Worm (Caenorhabditis elegans): ENCODE data around the gene gst-19.

gst-19 gene

ce11 chrII:13616000-13616399 lies 10.9 kb downstream of the gst-19 start, which contains the start of gene gst-14:
Gene gst-14, minus strand, starts transcription at chrII:13616100.
- TF ChIP-seq F44E2.7 (GFP tag; IDR thresholded peaks at IDR 0.05) (no peak), sdz-12 (GFP tag; optimal IDR thresholded peaks at IDR 0.05) (no peak), dmd-6 (GFP tag; IDR thresholded peaks at IDR 0.05) (no peak), dve-1 (tag; optimal IDR thresholded peaks at IDR 0.05; ENCODE audit: insufficient read depth) (no peak), daf-19 (GFP tag; conservative IDR thresholded peaks at IDR 0.05) (no peak), cey-2 (tag; optimal IDR thresholded peaks at IDR 0.05; ENCODE audit: borderline replicate concordance, insufficient read depth) (no peak), duxl-1 (tag; optimal IDR thresholded peaks at IDR 0.05; ENCODE audit: poor library complexity) (no peak), gei-8 (GFP tag; optimal IDR thresholded peaks at IDR 0.05) (no peak), F26F4.8 (GFP tag; conservative IDR thresholded peaks at IDR 0.05) (no peak), nhr-48 (tag; optimal IDR thresholded peaks at IDR 0.05) (no peak), attf-4 (tag; optimal IDR thresholded peaks at IDR 0.05) (no peak), D1046.2 (GFP tag; IDR thresholded peaks at IDR 0.05) (no peak), dmd-8 (GFP tag; IDR thresholded peaks at IDR 0.05) (no peak), dpl-1 (GFP tag; optimal IDR thresholded peaks at IDR 0.05) (no peak), hmg-1.1 (GFP tag; IDR thresholded peaks at IDR 0.05) (no peak), lin-39 (tag; optimal IDR thresholded peaks at IDR 0.05) (no peak), mxl-2 (GFP tag; conservative IDR thresholded peaks at IDR 0.05) (no peak), mes-2 (tag; optimal IDR thresholded peaks at IDR 0.05; ENCODE audit: poor library complexity, severe bottlenecking) (no peak)

DNA sequence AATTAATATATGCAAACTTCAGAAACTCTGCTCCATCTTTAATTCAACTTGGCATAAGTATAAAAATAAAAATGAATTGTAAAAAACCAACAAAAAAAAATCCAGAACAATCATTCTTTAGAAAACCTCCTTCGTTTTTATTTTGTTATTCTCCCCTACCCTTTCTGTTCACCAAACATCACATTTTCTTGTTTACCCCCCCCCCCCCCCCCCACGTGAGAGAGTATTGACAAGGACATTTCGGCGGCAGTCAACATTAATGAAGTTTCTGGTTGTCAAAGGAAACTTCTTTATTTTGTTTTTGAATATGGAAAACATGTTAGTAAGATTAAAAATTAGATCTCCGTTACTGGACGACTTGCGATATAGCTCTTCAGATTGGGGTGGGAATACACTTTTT lies 12.4 kb downstream of the gst-19 start:
- TF ChIP-seq mdl-1 (tag; optimal IDR thresholded peaks at IDR 0.05): peak in 1 of 2 experiments; percentile 44
- no peak for TF ChIP-seq Y75B8A.6 (GFP tag; IDR thresholded peaks at IDR 0.05)
- no peak for TF ChIP-seq daf-16 (GFP tag; optimal IDR thresholded peaks at IDR 0.05)
- TF ChIP-seq daf-16 (tag; optimal IDR thresholded peaks at IDR 0.05): peak; percentile 90
- no peak for TF ChIP-seq zag-1 (tag; optimal IDR thresholded peaks at IDR 0.05)
- no peak for TF ChIP-seq lin-29 (GFP tag; IDR thresholded peaks at IDR 0.05)
- no peak for TF ChIP-seq F37D6.2 (tag; optimal IDR thresholded peaks at IDR 0.05)
- no peak for TF ChIP-seq ceh-62 (tag; optimal IDR thresholded peaks at IDR 0.05)
- TF ChIP-seq ctbp-1 (GFP tag; IDR thresholded peaks at IDR 0.05): no peak
- TF ChIP-seq hlh-11 (tag; optimal IDR thresholded peaks at IDR 0.05): peak; percentile 62
- peak; percentile 18 for TF ChIP-seq hlh-30 (tag; optimal IDR thresholded peaks at IDR 0.05; ENCODE audit: insufficient read depth)
- no peak for TF ChIP-seq nhr-237 (tag; optimal IDR thresholded peaks at IDR 0.05)
- no peak for TF ChIP-seq nhr-41 (GFP tag; IDR thresholded peaks at IDR 0.05)

DNA sequence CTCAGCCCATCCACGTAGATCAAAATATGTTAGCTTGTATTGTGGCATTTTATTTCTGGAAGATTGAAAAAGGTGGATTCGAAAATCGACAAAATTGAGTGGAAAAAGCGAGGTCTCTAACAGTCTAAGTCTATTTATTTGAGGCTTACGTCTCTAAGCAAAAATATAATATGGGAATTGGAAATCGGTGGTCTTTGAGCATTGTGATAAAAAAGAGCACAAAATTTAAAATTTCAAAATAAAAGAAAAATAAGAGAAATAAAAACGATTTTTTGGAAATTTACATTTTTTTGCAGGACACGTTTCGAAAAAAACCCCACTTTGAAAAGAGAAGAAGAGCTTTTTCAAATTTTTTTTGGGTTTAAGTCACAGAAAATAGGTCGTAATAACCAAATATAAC lies 13.8 kb downstream of the gst-19 start, which contains the start of gene gst-15:
Gene gst-15, minus strand, starts transcription at position 101 of the 400 bp plus-strand sequence.
- TF ChIP-seq F37D6.2 (tag; optimal IDR thresholded peaks at IDR 0.05): no peak
- no peak for TF ChIP-seq daf-19 (GFP tag; conservative IDR thresholded peaks at IDR 0.05)
- no peak for TF ChIP-seq snpc-1.2 (GFP tag; IDR thresholded peaks at IDR 0.05)
- no peak for TF ChIP-seq mdt-29 (GFP tag; IDR thresholded peaks at IDR 0.05)
- TF ChIP-seq lin-39 (tag; optimal IDR thresholded peaks at IDR 0.05): no peak
- no peak for TF ChIP-seq jun-1 (tag; optimal IDR thresholded peaks at IDR 0.05)
- TF ChIP-seq D1046.2 (GFP tag; IDR thresholded peaks at IDR 0.05): no peak
- TF ChIP-seq hif-1 (tag; optimal IDR thresholded peaks at IDR 0.05): no peak
- TF ChIP-seq nhr-10 (tag; optimal IDR thresholded peaks at IDR 0.05): no peak

DNA sequence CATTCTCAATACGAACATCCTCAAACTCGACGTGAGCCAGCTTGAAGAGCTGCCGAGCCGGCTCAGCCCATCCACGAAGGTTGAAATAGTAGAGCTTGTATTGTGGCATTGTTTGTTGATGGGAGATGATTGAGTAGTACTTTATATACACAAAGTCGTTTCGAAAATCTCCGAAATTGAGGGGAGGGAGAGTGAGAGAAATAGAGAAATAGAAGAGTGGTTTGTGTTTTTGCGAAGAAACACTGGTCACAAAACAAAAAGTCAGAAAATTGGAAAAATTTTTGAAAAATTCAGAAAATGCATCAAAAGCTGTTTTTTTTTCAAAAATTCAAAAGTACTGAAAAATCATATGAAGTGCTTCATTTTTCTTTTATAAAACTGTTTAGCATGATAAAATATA lies 15.8 kb downstream of the gst-19 start, which contains the start of gene gst-24:
Gene gst-24, minus strand, starts transcription at position 181 of the 400 bp plus-strand sequence.
- no peak for TF ChIP-seq daf-16 (GFP tag; optimal IDR thresholded peaks at IDR 0.05)
- TF ChIP-seq daf-16 (tag; optimal IDR thresholded peaks at IDR 0.05): peak; percentile 13
- TF ChIP-seq fos-1 (tag; optimal IDR thresholded peaks at IDR 0.05): no peak
